Fruit fly (Drosophila melanogaster): ENCODE data around the gene fz4.

DNA sequence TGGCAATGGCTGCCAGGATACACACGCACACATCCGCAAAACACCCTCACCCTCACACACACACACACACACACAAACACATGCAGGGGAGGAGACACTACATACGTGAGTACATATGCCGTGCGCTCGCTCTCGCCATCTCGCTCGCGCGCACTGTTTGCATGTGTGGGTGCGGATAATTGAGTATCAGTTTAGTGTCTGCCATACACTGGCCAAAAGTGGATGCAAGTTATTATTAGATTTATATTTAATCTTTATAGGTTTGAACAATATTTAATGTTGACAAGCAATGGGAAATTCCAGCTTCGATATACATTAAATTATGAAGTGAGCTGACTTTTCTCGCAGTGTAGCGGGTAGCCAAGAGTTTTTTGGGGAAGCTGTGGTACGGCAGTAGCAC lies 7.6 kb upstream of the fz4 start:
- TF ChIP-seq ttk (optimal IDR thresholded peaks at IDR 0.05) (no peak), h (optimal IDR thresholded peaks at IDR 0.05) (no peak), Sin3A (optimal IDR thresholded peaks at IDR 0.05) (no peak), psq (optimal IDR thresholded peaks at IDR 0.05) (no peak), Myc (optimal IDR thresholded peaks at IDR 0.05) (no peak), insv (optimal IDR thresholded peaks at IDR 0.05) (no peak)

All from Kc167 (cell line).